Fruit fly (Drosophila melanogaster) S2 (cell line): ENCODE data around the gene CG10550.

Experiments
- CG8478 ChIP-seq: fragments of >200 bp; optimal IDR thresholded peaks from 2 replicates; lab custom pipeline; 2018
- CTCF ChIP-seq, 2 experiments: fragments of >200 bp; optimal IDR thresholded peaks; 2 replicates each; lab custom pipeline; 2018

DNA sequence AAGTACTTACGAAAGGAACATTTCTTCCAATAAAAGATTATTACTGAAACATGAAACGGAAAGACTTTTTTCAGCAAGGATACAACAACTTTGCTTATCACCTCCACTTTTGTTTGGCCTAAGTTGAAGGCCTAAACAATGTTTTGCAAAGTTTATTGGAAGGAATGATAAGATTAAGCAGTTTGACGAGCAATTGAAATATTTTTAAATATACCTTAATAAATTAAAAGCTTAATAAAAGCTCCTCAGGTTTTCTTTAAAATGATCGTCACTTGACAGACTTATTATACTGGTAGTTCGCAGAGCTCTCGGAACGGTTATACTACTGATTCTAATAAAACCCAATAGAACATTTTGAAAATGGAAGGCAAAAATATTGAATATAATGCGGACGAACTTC, 23.0 kb downstream of the CG10550 start, which contains the start of gene CG31104:
- TF ChIP-seq CTCF (optimal IDR thresholded peaks at IDR 0.05; lab: Kevin White, UChicago): no peak
- no peak for TF ChIP-seq CG8478 (lab: Kevin White, UChicago)
